Fruit fly (Drosophila melanogaster) whole organism, embryonic: ENCODE measurements around the gene PCID2.
A peak's percentile ranks its signal among the peaks of the same experiment; 100 is the strongest.

Experiments used
- Aef1 ChIP-seq: fragments of 200-800 bp; sonication (Bioruptor generic); IDR thresholded peaks from 3 replicates; pipeline ENCODE4 v1.3.6; 2022; ENCODE audit warnings: missing biosample characterization, missing genetic modification characterization
- CG10321 ChIP-seq: fragments of 200-800 bp; sonication (Bioruptor generic); IDR thresholded peaks from 2 replicates; pipeline ENCODE4 v1.3.6; 2022; ENCODE audit warnings: missing biosample characterization, missing genetic modification characterization
- CG11398 ChIP-seq: fragments of 200-800 bp; sonication (Bioruptor generic); optimal IDR thresholded peaks from 2 replicates; lab custom pipeline; 2016; ENCODE audit warnings: missing biosample characterization, missing genetic modification characterization
- CG12219 ChIP-seq: fragments of 200-800 bp; sonication (Bioruptor generic); optimal IDR thresholded peaks from 3 replicates; lab custom pipeline; 2018; ENCODE audit warnings: missing biosample characterization, mild to moderate bottlenecking, missing genetic modification characterization
- CG12236 ChIP-seq: fragments of 200-800 bp; sonication (Bioruptor generic); optimal IDR thresholded peaks from 2 replicates; lab custom pipeline; 2016; ENCODE audit warnings: missing biosample characterization, missing genetic modification characterization
- CG13296 ChIP-seq: fragments of 200-800 bp; sonication (Bioruptor generic); optimal IDR thresholded peaks from 3 replicates; lab custom pipeline; 2018; ENCODE audit warnings: missing biosample characterization, mild to moderate bottlenecking, missing genetic modification characterization
- CG14667 ChIP-seq: fragments of 200-800 bp; sonication (Bioruptor generic); IDR thresholded peaks from 2 replicates; pipeline ENCODE4 v1.3.6; 2022; ENCODE audit warnings: missing biosample characterization, missing genetic modification characterization
- CG1529 ChIP-seq: fragments of 200-800 bp; sonication (Bioruptor generic); optimal IDR thresholded peaks from 3 replicates; lab custom pipeline; 2018; ENCODE audit warnings: missing biosample characterization, missing genetic modification characterization
- CG1602 ChIP-seq: fragments of 200-800 bp; sonication (Bioruptor generic); optimal IDR thresholded peaks from 3 replicates; lab custom pipeline; 2016; ENCODE audit warnings: missing biosample characterization, missing genetic modification characterization
- CG2116 ChIP-seq: fragments of 200-800 bp; sonication (Bioruptor generic); optimal IDR thresholded peaks from 3 replicates; lab custom pipeline; 2018; ENCODE audit warnings: missing biosample characterization, mild to moderate bottlenecking, missing genetic modification characterization
- CG3407 ChIP-seq: fragments of 200-800 bp; sonication (Bioruptor generic); optimal IDR thresholded peaks from 2 replicates; lab custom pipeline; 2018; ENCODE audit warnings: missing biosample characterization, mild to moderate bottlenecking, missing genetic modification characterization
- CG42726 ChIP-seq: fragments of 200-800 bp; sonication (Bioruptor generic); IDR thresholded peaks from 2 replicates; pipeline ENCODE4 v1.3.6; 2022; ENCODE audit warnings: missing biosample characterization, missing genetic modification characterization; ENCODE audit not compliant: partially characterized antibody
- CG6175 ChIP-seq: fragments of 200-800 bp; sonication (Bioruptor generic); IDR thresholded peaks from 3 replicates; pipeline ENCODE4 v1.3.6; 2022; ENCODE audit warnings: missing biosample characterization, missing genetic modification characterization
- CG6254 ChIP-seq: fragments of 200-800 bp; sonication (Bioruptor generic); optimal IDR thresholded peaks from 3 replicates; lab custom pipeline; 2017; ENCODE audit warnings: mild to moderate bottlenecking, missing biosample characterization, missing genetic modification reagents, missing genetic modification characterization
- CG7987 ChIP-seq: fragments of 200-800 bp; sonication (Bioruptor generic); optimal IDR thresholded peaks from 2 replicates; lab custom pipeline; 2018; ENCODE audit warnings: missing biosample characterization, mild to moderate bottlenecking, missing genetic modification characterization, moderate library complexity
- CG8281 ChIP-seq: fragments of 200-800 bp; sonication (Bioruptor generic); optimal IDR thresholded peaks from 2 replicates; lab custom pipeline; 2018; ENCODE audit warnings: missing biosample characterization, mild to moderate bottlenecking, missing genetic modification characterization, moderate library complexity
- CG9437 ChIP-seq: fragments of 200-800 bp; sonication (Bioruptor generic); optimal IDR thresholded peaks from 2 replicates; lab custom pipeline; 2018; ENCODE audit warnings: missing biosample characterization, mild to moderate bottlenecking, missing genetic modification characterization
- CG9932 ChIP-seq: fragments of 200-800 bp; sonication (Bioruptor generic); IDR thresholded peaks from 2 replicates; pipeline ENCODE4 v1.3.6; 2022; ENCODE audit warnings: missing biosample characterization, missing genetic modification characterization
- Fer1 ChIP-seq: fragments of 200-800 bp; sonication (Bioruptor generic); optimal IDR thresholded peaks from 2 replicates; lab custom pipeline; 2017; ENCODE audit warnings: missing biosample characterization, mild to moderate bottlenecking, missing genetic modification characterization
- Mes4 ChIP-seq: fragments of 200-800 bp; sonication (Bioruptor generic); optimal IDR thresholded peaks from 2 replicates; lab custom pipeline; 2016; ENCODE audit warnings: missing biosample characterization, missing genetic modification characterization
- Six4 ChIP-seq: fragments of 200-800 bp; sonication (Bioruptor generic); optimal IDR thresholded peaks from 2 replicates; lab custom pipeline; 2016; ENCODE audit warnings: missing biosample characterization, missing genetic modification characterization
- Sox100B ChIP-seq: fragments of 200-800 bp; sonication (Bioruptor generic); optimal IDR thresholded peaks from 3 replicates; lab custom pipeline; 2018; ENCODE audit warnings: missing biosample characterization, mild to moderate bottlenecking, missing genetic modification characterization
- Sox102F ChIP-seq: fragments of 200-800 bp; sonication (Bioruptor generic); optimal IDR thresholded peaks from 2 replicates; lab custom pipeline; 2018; ENCODE audit warnings: missing biosample characterization, mild to moderate bottlenecking, missing genetic modification characterization, moderate library complexity
- Trl ChIP-seq, 3 experiments: fragments of >200 bp in 2 of 3; fragments of 200-800 bp in 1 of 3; sonication (Bioruptor generic) in 1 of 3; optimal IDR thresholded peaks; 2 replicates in 1 of 3; 3 replicates in 2 of 3; lab custom pipeline; 2016 to 2017; ENCODE audit warnings: missing biosample characterization in 1 of 3, missing genetic modification characterization in 1 of 3
- ash1 ChIP-seq: fragments of 200-800 bp; sonication (Bioruptor generic); optimal IDR thresholded peaks from 2 replicates; lab custom pipeline; 2018; ENCODE audit warnings: missing biosample characterization, mild to moderate bottlenecking, missing genetic modification characterization
- bigmax ChIP-seq: fragments of 200-800 bp; sonication (Bioruptor generic); optimal IDR thresholded peaks from 2 replicates; lab custom pipeline; 2018; ENCODE audit warnings: missing biosample characterization, mild to moderate bottlenecking, missing genetic modification characterization
- btn ChIP-seq: fragments of 200-800 bp; sonication (Bioruptor generic); optimal IDR thresholded peaks from 2 replicates; lab custom pipeline; 2016; ENCODE audit warnings: missing biosample characterization, missing genetic modification characterization
- caup ChIP-seq: fragments of 200-800 bp; sonication (Bioruptor generic); optimal IDR thresholded peaks from 3 replicates; lab custom pipeline; 2017; ENCODE audit warnings: missing biosample characterization, mild to moderate bottlenecking, missing genetic modification characterization, moderate library complexity; ENCODE audit not compliant: severe bottlenecking
- chif ChIP-seq, 2 experiments: fragments of 200-800 bp; sonication (Bioruptor generic); optimal IDR thresholded peaks; 3 replicates each; lab custom pipeline; 2016; ENCODE audit warnings: missing biosample characterization in 2 of 2, missing genetic modification characterization in 2 of 2
- corto ChIP-seq: fragments of 200-800 bp; sonication (Bioruptor generic); optimal IDR thresholded peaks from 2 replicates; lab custom pipeline; 2016; ENCODE audit warnings: missing biosample characterization, mild to moderate bottlenecking, missing genetic modification characterization, moderate library complexity
- cwo ChIP-seq: fragments of 200-800 bp; sonication (Bioruptor generic); optimal IDR thresholded peaks from 3 replicates; lab custom pipeline; 2017; ENCODE audit warnings: missing biosample characterization, missing genetic modification characterization, mild to moderate bottlenecking, moderate library complexity, missing genetic modification reagents
- dysf ChIP-seq: fragments of 200-800 bp; sonication (Bioruptor generic); IDR thresholded peaks from 3 replicates; pipeline ENCODE4 v1.3.6; 2022; ENCODE audit warnings: missing biosample characterization, missing genetic modification characterization
- gce ChIP-seq: fragments of 200-800 bp; sonication (Bioruptor generic); IDR thresholded peaks from 3 replicates; pipeline ENCODE4 v1.3.6; 2022; ENCODE audit warnings: missing biosample characterization, missing genetic modification characterization
- gsb ChIP-seq: fragments of 200-800 bp; sonication (Bioruptor generic); IDR thresholded peaks from 2 replicates; pipeline ENCODE4 v1.3.6; 2022; ENCODE audit warnings: missing biosample characterization, missing genetic modification characterization
- hkb ChIP-seq, 2 experiments: fragments of 200-800 bp in 1 of 2; fragments of >200 bp in 1 of 2; sonication (Bioruptor generic) in 1 of 2; IDR thresholded peaks in 1 of 2; optimal IDR thresholded peaks in 1 of 2; 2 replicates each; pipeline versions ENCODE4 v1.3.6 to Lab custom; 2017 to 2022; ENCODE audit warnings: missing biosample characterization in 1 of 2, missing genetic modification characterization in 1 of 2
- klu ChIP-seq: fragments of 200-800 bp; sonication (Bioruptor generic); IDR thresholded peaks from 2 replicates; pipeline ENCODE4 v1.3.6; 2022; ENCODE audit warnings: missing biosample characterization, missing genetic modification characterization
- lola ChIP-seq, 3 experiments: fragments of >200 bp in 2 of 3; fragments of 200-800 bp in 1 of 3; sonication (Bioruptor generic) in 1 of 3; optimal IDR thresholded peaks; 2 replicates each; lab custom pipeline; 2017 to 2019; ENCODE audit warnings: missing biosample characterization in 3 of 3, missing genetic modification characterization in 3 of 3, mild to moderate bottlenecking in 1 of 3, moderate library complexity in 1 of 3
- pfk ChIP-seq: fragments of 200-800 bp; sonication (Bioruptor generic); optimal IDR thresholded peaks from 2 replicates; lab custom pipeline; 2018; ENCODE audit warnings: missing biosample characterization, mild to moderate bottlenecking, missing genetic modification characterization, moderate library complexity
- ranshi ChIP-seq: fragments of 200-800 bp; sonication (Bioruptor generic); IDR thresholded peaks from 2 replicates; pipeline ENCODE4 v1.3.6; 2022; ENCODE audit warnings: missing biosample characterization, missing genetic modification characterization
- sc ChIP-seq, 3 experiments: fragments of >200 bp in 2 of 3; fragments of 200-800 bp in 1 of 3; sonication (Bioruptor generic) in 1 of 3; optimal IDR thresholded peaks; 2 replicates in 2 of 3; 3 replicates in 1 of 3; lab custom pipeline; 2017; ENCODE audit warnings: mild to moderate bottlenecking in 1 of 3, missing biosample characterization in 1 of 3, missing genetic modification characterization in 1 of 3, missing genetic modification reagents in 1 of 3
- sima ChIP-seq: fragments of 200-800 bp; sonication (Bioruptor generic); optimal IDR thresholded peaks from 2 replicates; lab custom pipeline; 2016; ENCODE audit warnings: missing biosample characterization, missing genetic modification characterization
- sqz ChIP-seq: fragments of 200-800 bp; sonication (Bioruptor generic); optimal IDR thresholded peaks from 3 replicates; lab custom pipeline; 2018; ENCODE audit warnings: missing biosample characterization, mild to moderate bottlenecking, missing genetic modification characterization
- stwl ChIP-seq: fragments of 200-800 bp; sonication (Bioruptor generic); optimal IDR thresholded peaks from 3 replicates; lab custom pipeline; 2018; ENCODE audit warnings: missing biosample characterization, mild to moderate bottlenecking, missing genetic modification characterization, moderate library complexity
- tio ChIP-seq: fragments of 200-800 bp; sonication (Bioruptor generic); optimal IDR thresholded peaks from 2 replicates; lab custom pipeline; 2017; ENCODE audit warnings: missing biosample characterization, missing genetic modification characterization, inconsistent platforms
- tll ChIP-seq, 2 experiments: fragments of 200-800 bp in 1 of 2; fragments of >200 bp in 1 of 2; sonication (Bioruptor generic) in 1 of 2; optimal IDR thresholded peaks; 2 replicates each; lab custom pipeline; 2017 to 2019; ENCODE audit warnings: missing biosample characterization in 2 of 2, missing genetic modification characterization in 2 of 2, mild to moderate bottlenecking in 1 of 2, moderate library complexity in 1 of 2
- wdn ChIP-seq: fragments of 200-800 bp; sonication (Bioruptor generic); IDR thresholded peaks from 2 replicates; pipeline ENCODE4 v1.3.6; 2022; ENCODE audit warnings: missing biosample characterization, missing genetic modification characterization
- z ChIP-seq: fragments of 200-800 bp; sonication (Bioruptor generic); IDR thresholded peaks from 3 replicates; pipeline ENCODE4 v1.3.6; 2022; ENCODE audit warnings: missing biosample characterization, missing genetic modification characterization
- zen2 ChIP-seq: fragments of 200-800 bp; sonication (Bioruptor generic); IDR thresholded peaks from 3 replicates; pipeline ENCODE4 v1.3.6; 2022; ENCODE audit warnings: missing biosample characterization, missing genetic modification characterization; ENCODE audit not compliant: partially characterized antibody

PCID2 gene

DNA sequence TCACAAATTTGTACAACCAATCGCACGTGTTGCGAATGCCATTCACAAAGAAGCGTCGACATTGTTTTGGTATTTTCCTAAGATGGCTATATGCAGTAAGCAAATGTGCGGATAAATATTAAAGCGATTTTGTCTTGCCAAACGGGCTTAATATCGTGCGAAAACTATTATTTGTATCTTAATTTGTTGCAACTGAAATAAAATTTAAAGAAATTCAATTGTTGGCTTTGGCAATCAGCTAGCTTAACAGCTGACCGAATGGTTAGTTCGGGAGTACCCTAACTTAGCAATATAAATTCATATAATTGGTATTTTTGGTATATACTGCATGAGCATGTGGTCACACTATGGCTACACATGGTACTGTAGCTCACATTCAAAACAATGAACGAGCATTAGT, 22.2 kb downstream of the PCID2 start, which contains the start of the genes RIOK1 and Polr3H (continued):
- TF ChIP-seq tll (GFP tag; optimal IDR thresholded peaks at IDR 0.05; lab: Kevin White, UChicago): no peak
- TF ChIP-seq bigmax: peak; percentile 1
- no peak for TF ChIP-seq Trl (optimal IDR thresholded peaks at IDR 0.05; lab: Kevin White, UChicago)
- TF ChIP-seq Trl (GFP tag; optimal IDR thresholded peaks at IDR 0.05; lab: Kevin White, UChicago): peak; percentile 59
- no peak for TF ChIP-seq Sox102F (GFP tag; lab: Kevin White, UChicago)
- TF ChIP-seq gce: no peak
- TF ChIP-seq Six4 (GFP tag; lab: Kevin White, UChicago): peak; percentile 36
- TF ChIP-seq cwo (GFP tag; lab: Kevin White, UChicago): peak; percentile 82
- TF ChIP-seq CG12236 (GFP tag; lab: Kevin White, UChicago): peak; percentile 32
- no peak; the same call in 1 of the 2 replicates for TF ChIP-seq CG14667 (GFP tag; lab: Robert Waterston, UW)
- no peak for TF ChIP-seq corto (GFP tag; lab: Kevin White, UChicago)
- peak; percentile 62 to 76 for TF ChIP-seq chif (GFP tag; optimal IDR thresholded peaks at IDR 0.05; lab: Kevin White, UChicago)
- no peak for TF ChIP-seq CG12219 (GFP tag; lab: Kevin White, UChicago)
- peak; percentile 61; the same call in 2 of the 3 replicates for TF ChIP-seq Aef1 (GFP tag; lab: Robert Waterston, UW)
- no peak for TF ChIP-seq CG9437 (GFP tag; lab: Kevin White, UChicago)
- peak in 1 of 3 experiments; percentile 65 for TF ChIP-seq lola (GFP tag; optimal IDR thresholded peaks at IDR 0.05; lab: Kevin White, UChicago)
- no peak for TF ChIP-seq gsb (GFP tag; lab: Robert Waterston, UW)
- TF ChIP-seq btn (GFP tag; lab: Kevin White, UChicago): no peak
- no peak for TF ChIP-seq z (GFP tag; lab: Robert Waterston, UW)
- no peak for TF ChIP-seq CG1529 (GFP tag; lab: Kevin White, UChicago)
- TF ChIP-seq CG3407 (GFP tag; lab: Kevin White, UChicago): no peak
- no peak for TF ChIP-seq pfk (GFP tag; lab: Kevin White, UChicago)
- peak; percentile 14 for TF ChIP-seq CG11398 (GFP tag; lab: Kevin White, UChicago)
- no peak for TF ChIP-seq CG10321 (GFP tag; lab: Robert Waterston, UW)
- TF ChIP-seq klu: 0 out of 2 replicates have a peak, but pooled peaks have one; percentile 28
- no peak for TF ChIP-seq caup
- peak; percentile 53 for TF ChIP-seq CG2116 (GFP tag; lab: Kevin White, UChicago)
- no peak for TF ChIP-seq hkb (optimal IDR thresholded peaks at IDR 0.05; lab: Kevin White, UChicago)
- TF ChIP-seq hkb (GFP tag; IDR thresholded peaks at IDR 0.05; lab: Robert Waterston, UW): peak; percentile 77
- TF ChIP-seq CG8281 (tag; lab: Kevin White, UChicago): no peak
- no peak for TF ChIP-seq CG6175
- peak; percentile 62 for TF ChIP-seq CG1602 (GFP tag; lab: Kevin White, UChicago)
- peak; percentile 7 for TF ChIP-seq CG7987 (GFP tag; lab: Kevin White, UChicago)
- TF ChIP-seq CG9932 (GFP tag; lab: Robert Waterston, UW): peak; percentile 79
- TF ChIP-seq Fer1 (GFP tag; lab: Kevin White, UChicago): no peak
- peak; percentile 80 for TF ChIP-seq stwl (tag; lab: Kevin White, UChicago)
- no peak for TF ChIP-seq CG13296
- 0 out of 2 replicates have a peak, but pooled peaks have one; percentile 5 for TF ChIP-seq wdn
- no peak for TF ChIP-seq sc (optimal IDR thresholded peaks at IDR 0.05; lab: Kevin White, UChicago)
- TF ChIP-seq sc (GFP tag; optimal IDR thresholded peaks at IDR 0.05; lab: Kevin White, UChicago): peak; percentile 21
- no peak for TF ChIP-seq CG42726
- no peak for TF ChIP-seq zen2
- TF ChIP-seq Sox100B (GFP tag; lab: Kevin White, UChicago): no peak
- TF ChIP-seq tio (GFP tag; lab: Kevin White, UChicago): no peak
- TF ChIP-seq Mes4 (GFP tag; lab: Kevin White, UChicago): peak; percentile 58
- TF ChIP-seq sima: no peak
- TF ChIP-seq ranshi (GFP tag; lab: Robert Waterston, UW): peak; percentile 40; the same call in 1 of the 2 replicates
- TF ChIP-seq sqz (GFP tag; lab: Kevin White, UChicago): no peak
- TF ChIP-seq CG6254 (GFP tag; lab: Kevin White, UChicago): peak; percentile 16
- TF ChIP-seq ash1 (GFP tag; lab: Kevin White, UChicago): no peak
- peak; percentile 66 for TF ChIP-seq dysf (GFP tag; lab: Robert Waterston, UW)
